Worm (Caenorhabditis elegans): Measurements from ENCODE around the gene cyp-14A2.
A peak's percentile ranks its signal among the peaks of the same experiment; 100 is the strongest.

Gene cyp-14A2

ce11 chrX:13269586-13269985, at the start of gene cyp-14A2:
Gene cyp-14A2 (minus strand): TSS chrX:13269686.
- TF ChIP-seq dao-5 (tag; optimal IDR thresholded peaks at IDR 0.05) (no peak), W03F9.2 (tag; optimal IDR thresholded peaks at IDR 0.05) (no peak), him-1 (tag; optimal IDR thresholded peaks at IDR 0.05) (no peak)

ce11 chrX:13318316-13318715, 48.8 kb upstream of the cyp-14A2 start:
- TF ChIP-seq dao-5 (tag; optimal IDR thresholded peaks at IDR 0.05) (no peak), him-1 (tag; optimal IDR thresholded peaks at IDR 0.05) (no peak), W03F9.2 (tag; optimal IDR thresholded peaks at IDR 0.05) (no peak)

ce11 chrX:13317532-13317931, 48.0 kb upstream of the cyp-14A2 start:
- TF ChIP-seq dao-5 (tag; optimal IDR thresholded peaks at IDR 0.05) (no peak), W03F9.2 (tag; optimal IDR thresholded peaks at IDR 0.05) (no peak), him-1 (tag; optimal IDR thresholded peaks at IDR 0.05) (no peak)

- no peak for TF ChIP-seq him-1 (tag; optimal IDR thresholded peaks at IDR 0.05)
- TF ChIP-seq dao-5 (tag; optimal IDR thresholded peaks at IDR 0.05): no peak
- TF ChIP-seq W03F9.2 (tag; optimal IDR thresholded peaks at IDR 0.05): no peak
Observed at ce11 chrX:13315093-13315492, 45.6 kb upstream of the cyp-14A2 start.

ce11 chrX:13311641-13312423, 42.3 kb upstream of the cyp-14A2 start, which contains the start of gene F46G10.1:
Gene F46G10.1 (minus strand): TSS chrX:13311755.
- TF ChIP-seq dao-5 (tag; optimal IDR thresholded peaks at IDR 0.05) (no peak), W03F9.2 (tag; optimal IDR thresholded peaks at IDR 0.05) (no peak), him-1 (tag; optimal IDR thresholded peaks at IDR 0.05) (no peak)

ce11 chrX:13310763-13311162, 41.3 kb upstream of the cyp-14A2 start:
- TF ChIP-seq him-1 (tag; optimal IDR thresholded peaks at IDR 0.05) (no peak), W03F9.2 (tag; optimal IDR thresholded peaks at IDR 0.05) (no peak), dao-5 (tag; optimal IDR thresholded peaks at IDR 0.05) (no peak)

ce11 chrX:13308745-13309144, 39.3 kb upstream of the cyp-14A2 start, which contains the start of gene srxa-8:
Gene srxa-8 (minus strand): TSS chrX:13308845.
- TF ChIP-seq dao-5 (tag; optimal IDR thresholded peaks at IDR 0.05): no peak
- TF ChIP-seq him-1 (tag; optimal IDR thresholded peaks at IDR 0.05): no peak
- TF ChIP-seq W03F9.2 (tag; optimal IDR thresholded peaks at IDR 0.05): no peak

- no peak for TF ChIP-seq W03F9.2 (tag; optimal IDR thresholded peaks at IDR 0.05)
- no peak for TF ChIP-seq him-1 (tag; optimal IDR thresholded peaks at IDR 0.05)
- no peak for TF ChIP-seq dao-5 (tag; optimal IDR thresholded peaks at IDR 0.05)
Observed at ce11 chrX:13307852-13308251, 38.4 kb upstream of the cyp-14A2 start.

DNA sequence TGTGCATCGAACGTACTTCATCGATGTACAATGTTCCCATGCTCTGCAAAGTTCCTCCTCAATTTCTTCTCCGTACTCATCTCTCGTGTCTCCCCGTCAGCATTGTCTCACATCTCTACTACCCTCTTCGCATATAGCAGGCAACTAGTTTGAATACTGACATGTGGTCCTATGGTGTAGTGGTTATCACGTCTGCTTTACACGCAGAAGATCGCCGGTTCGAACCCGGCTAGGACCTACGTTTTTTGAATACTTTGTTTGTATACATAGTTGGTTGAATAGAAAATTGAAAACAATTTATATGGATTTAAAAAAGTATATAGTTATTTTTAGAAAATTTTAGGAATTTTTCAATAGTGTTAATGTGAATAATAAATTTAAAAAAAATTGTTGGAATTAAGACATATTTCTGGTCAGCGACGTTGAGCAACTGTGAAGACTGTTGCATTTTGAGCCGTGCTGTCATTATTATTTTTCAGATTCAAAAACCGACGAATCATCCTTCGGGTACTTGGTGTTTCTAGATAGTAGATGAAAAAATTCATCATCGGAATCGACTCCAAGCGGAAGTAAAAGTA, 37.5 kb upstream of the cyp-14A2 start:
- TF ChIP-seq W03F9.2 (tag; optimal IDR thresholded peaks at IDR 0.05) (peak; percentile 80), dao-5 (tag; optimal IDR thresholded peaks at IDR 0.05) (peak; percentile 93), him-1 (tag; optimal IDR thresholded peaks at IDR 0.05) (peak; percentile 89)

- TF ChIP-seq him-1 (tag; optimal IDR thresholded peaks at IDR 0.05) (no peak), W03F9.2 (tag; optimal IDR thresholded peaks at IDR 0.05) (no peak), dao-5 (tag; optimal IDR thresholded peaks at IDR 0.05) (no peak)
Observed at ce11 chrX:13305779-13306178, 36.3 kb upstream of the cyp-14A2 start, which contains the start of gene srd-43. Gene srd-43 (minus strand): TSS chrX:13305844.

DNA sequence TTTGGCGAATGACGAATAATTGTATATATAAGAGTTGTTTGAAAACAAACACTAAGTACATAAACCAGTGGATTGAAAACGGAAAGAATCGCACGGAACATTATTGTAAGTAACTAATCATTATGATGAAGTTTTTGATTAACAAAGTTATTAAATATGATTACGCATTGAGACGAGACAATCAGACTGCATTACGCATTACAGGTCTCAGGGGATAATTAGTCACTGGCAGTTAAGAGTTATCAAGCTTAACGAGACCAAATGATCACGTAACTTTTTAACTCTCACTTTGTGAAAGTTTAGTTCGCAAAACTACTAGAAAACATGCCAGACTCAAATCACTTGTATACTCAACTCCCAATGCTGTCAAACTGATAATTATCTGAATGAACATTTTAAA, 33.9 kb upstream of the cyp-14A2 start, which contains the start of gene srd-42:
Gene srd-42, minus strand, starts transcription at position 101 of the 400 bp plus-strand sequence.
- no peak for TF ChIP-seq W03F9.2 (tag; optimal IDR thresholded peaks at IDR 0.05)
- TF ChIP-seq dao-5 (tag; optimal IDR thresholded peaks at IDR 0.05): no peak
- no peak for TF ChIP-seq him-1 (tag; optimal IDR thresholded peaks at IDR 0.05)

- TF ChIP-seq dao-5 (tag; optimal IDR thresholded peaks at IDR 0.05): no peak
- TF ChIP-seq him-1 (tag; optimal IDR thresholded peaks at IDR 0.05): no peak
- TF ChIP-seq W03F9.2 (tag; optimal IDR thresholded peaks at IDR 0.05): no peak
Observed at ce11 chrX:13300503-13300902, 31.0 kb upstream of the cyp-14A2 start, which contains the start of gene srd-39. Gene srd-39 (minus strand): TSS chrX:13300603.

ce11 chrX:13294669-13295068, 25.2 kb upstream of the cyp-14A2 start, which contains the start of gene srd-36:
Gene srd-36 (minus strand): TSS chrX:13294769.
- TF ChIP-seq W03F9.2 (tag; optimal IDR thresholded peaks at IDR 0.05) (no peak), him-1 (tag; optimal IDR thresholded peaks at IDR 0.05) (no peak), dao-5 (tag; optimal IDR thresholded peaks at IDR 0.05) (no peak)

DNA sequence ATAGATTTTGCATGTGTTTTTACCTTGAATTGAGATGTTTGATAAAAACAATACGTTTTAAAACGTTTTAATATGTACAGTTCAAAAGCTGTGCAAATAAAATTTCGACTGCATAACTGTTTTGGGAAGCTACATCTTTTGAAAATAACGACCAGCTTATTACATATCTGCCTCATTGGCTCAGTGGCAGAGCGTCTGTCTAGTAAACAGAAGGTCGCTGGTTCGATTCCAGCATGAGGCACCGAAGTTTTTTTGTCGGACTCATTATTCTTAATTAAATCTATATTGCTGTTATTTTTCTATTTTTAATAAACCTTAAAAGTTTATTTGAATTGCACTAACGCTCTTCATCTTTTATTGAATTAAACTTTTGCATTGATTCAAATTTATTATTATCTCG, 23.5 kb upstream of the cyp-14A2 start:
- TF ChIP-seq dao-5 (tag; optimal IDR thresholded peaks at IDR 0.05): no peak
- TF ChIP-seq W03F9.2 (tag; optimal IDR thresholded peaks at IDR 0.05): no peak
- TF ChIP-seq him-1 (tag; optimal IDR thresholded peaks at IDR 0.05): no peak
